Worm (Caenorhabditis elegans) whole organism, early embryonic: ENCODE results near the gene adm-4.

ENCODE experiments used
- B0310.2 ChIP-seq: sonication (generic microtip); optimal IDR thresholded peaks from 2 replicates; lab custom pipeline; 2016; ENCODE audit warnings: mild to moderate bottlenecking, missing genetic modification characterization, missing compliant biosample characterization
- F13C5.2 ChIP-seq: sonication (generic microtip); optimal IDR thresholded peaks from 2 replicates; lab custom pipeline; 2017; ENCODE audit warnings: mild to moderate bottlenecking, missing genetic modification characterization, inconsistent platforms, missing compliant biosample characterization
- aly-1 ChIP-seq: sonication (generic microtip); optimal IDR thresholded peaks from 2 replicates; lab custom pipeline; 2016; ENCODE audit warnings: missing genetic modification characterization, missing compliant biosample characterization
- ama-1 ChIP-seq: fragments of 150-350 bp; optimal IDR thresholded peaks from 2 replicates; lab custom pipeline; 2014
- ceh-13 ChIP-seq: fragments of 200-800 bp; sonication (Bioruptor generic); optimal IDR thresholded peaks from 2 replicates; lab custom pipeline; 2018; ENCODE audit warnings: mild to moderate bottlenecking, missing genetic modification characterization, missing compliant biosample characterization
- ceh-36 ChIP-seq: sonication (generic microtip); optimal IDR thresholded peaks from 2 replicates; lab custom pipeline; 2016; ENCODE audit warnings: missing genetic modification characterization, inconsistent platforms, missing compliant biosample characterization
- ets-7 ChIP-seq: sonication (generic microtip); optimal IDR thresholded peaks from 2 replicates; lab custom pipeline; 2016; ENCODE audit warnings: missing genotype, missing genetic modification characterization, missing compliant biosample characterization
- flt-1 ChIP-seq: fragments of 200-800 bp; sonication (Bioruptor generic); IDR thresholded peaks from 2 replicates; pipeline ENCODE4 v1.3.6; 2022; ENCODE audit warnings: missing genetic modification characterization, missing compliant biosample characterization
- hmbx-1 ChIP-seq: sonication (generic microtip); optimal IDR thresholded peaks from 2 replicates; lab custom pipeline; 2016; ENCODE audit warnings: mild to moderate bottlenecking, missing genetic modification characterization, missing compliant biosample characterization
- hmg-4 ChIP-seq: fragments of 200-800 bp; sonication (Bioruptor generic); optimal IDR thresholded peaks from 2 replicates; lab custom pipeline; 2018; ENCODE audit warnings: mild to moderate bottlenecking, missing genetic modification characterization, missing compliant biosample characterization
- hnd-1 ChIP-seq: sonication (generic microtip); optimal IDR thresholded peaks from 2 replicates; lab custom pipeline; 2016; ENCODE audit warnings: missing genetic modification characterization, missing compliant biosample characterization
- pes-1 ChIP-seq: fragments of 200-800 bp; sonication (Bioruptor generic); IDR thresholded peaks from 2 replicates; pipeline ENCODE4 v1.3.6; 2022; ENCODE audit warnings: missing genetic modification reagents, missing genetic modification characterization, missing compliant biosample characterization
- scrt-1 ChIP-seq: fragments of 200-800 bp; sonication (Bioruptor generic); IDR thresholded peaks from 2 replicates; pipeline ENCODE4 v1.3.6; 2022; ENCODE audit warnings: missing genetic modification characterization, missing compliant biosample characterization
- sea-1 ChIP-seq: fragments of 200-800 bp; sonication (Bioruptor generic); conservative IDR thresholded peaks from 2 replicates; pipeline ENCODE4 v1.3.6; 2022; ENCODE audit warnings: missing genetic modification characterization, missing compliant biosample characterization
- tbx-11 ChIP-seq: fragments of 200-800 bp; sonication (Bioruptor generic); IDR thresholded peaks from 2 replicates; pipeline ENCODE4 v1.3.6; 2022; ENCODE audit warnings: missing genetic modification characterization, missing compliant biosample characterization
- tbx-37 ChIP-seq: fragments of 200-800 bp; sonication (Bioruptor generic); conservative IDR thresholded peaks from 2 replicates; pipeline ENCODE4 v1.3.6; 2022; ENCODE audit warnings: missing genetic modification reagents, missing genetic modification characterization, missing compliant biosample characterization
- tra-4 ChIP-seq: sonication (generic microtip); optimal IDR thresholded peaks from 2 replicates; lab custom pipeline; 2017; ENCODE audit warnings: missing genetic modification characterization, missing compliant biosample characterization

The adm-4 gene

ce11 chrX:7826590-7827260 is 28.6 kb upstream of the adm-4 start:
- TF ChIP-seq B0310.2 (tag; lab: Kevin White, UChicago): no peak
- no peak for TF ChIP-seq hnd-1
- no peak for TF ChIP-seq tra-4 (tag; lab: Kevin White, UChicago)
- TF ChIP-seq ceh-36 (tag; lab: Kevin White, UChicago): no peak
- TF ChIP-seq flt-1 (GFP tag; lab: Robert Waterston, UW): no peak
- no peak for TF ChIP-seq F13C5.2

ce11 chrX:7825707-7826106 is 27.6 kb upstream of the adm-4 start:
- TF ChIP-seq ceh-13 (no peak), tbx-37 (GFP tag; lab: Robert Waterston, UW) (no peak), hmbx-1 (no peak), ama-1 (lab: Kevin White, UChicago) (peak; percentile 60), hmg-4 (peak; percentile 14), ets-7 (tag; lab: Kevin White, UChicago) (no peak), sea-1 (GFP tag; lab: Robert Waterston, UW) (no peak), pes-1 (GFP tag; lab: Robert Waterston, UW) (no peak), aly-1 (no peak), tbx-11 (GFP tag; lab: Robert Waterston, UW) (no peak), hnd-1 (no peak), scrt-1 (GFP tag; lab: Robert Waterston, UW) (no peak), flt-1 (GFP tag; lab: Robert Waterston, UW) (no peak), ceh-36 (tag; lab: Kevin White, UChicago) (no peak)

ce11 chrX:7823108-7823704 is 25.1 kb upstream of the adm-4 start, which contains the start of gene eef-1A.2:
eef-1A.2 (plus strand) TSS chrX:7823654.
- TF ChIP-seq ama-1 (lab: Kevin White, UChicago) (no peak), B0310.2 (tag; lab: Kevin White, UChicago) (no peak), pes-1 (GFP tag; lab: Robert Waterston, UW) (peak; percentile 46; the same call in 1 of the 2 replicates), tbx-11 (GFP tag; lab: Robert Waterston, UW) (no peak), hnd-1 (no peak), tra-4 (tag; lab: Kevin White, UChicago) (no peak), sea-1 (GFP tag; lab: Robert Waterston, UW) (0 out of 2 replicates have a peak, but pooled peaks have one; percentile 48), flt-1 (GFP tag; lab: Robert Waterston, UW) (no peak), F13C5.2 (peak; percentile 60), ceh-36 (tag; lab: Kevin White, UChicago) (peak; percentile 45), scrt-1 (GFP tag; lab: Robert Waterston, UW) (no peak), hmg-4 (peak; percentile 87), ets-7 (tag; lab: Kevin White, UChicago) (no peak), hmbx-1 (no peak), ceh-13 (no peak), tbx-37 (GFP tag; lab: Robert Waterston, UW) (no peak), aly-1 (peak; percentile 64)

ce11 chrX:7817555-7817954 is 19.5 kb upstream of the adm-4 start:
- no peak for TF ChIP-seq ets-7 (tag; lab: Kevin White, UChicago)

- TF ChIP-seq hmbx-1 (no peak), hnd-1 (no peak), scrt-1 (GFP tag; lab: Robert Waterston, UW) (no peak), pes-1 (GFP tag; lab: Robert Waterston, UW) (no peak), tbx-11 (GFP tag; lab: Robert Waterston, UW) (no peak), tbx-37 (GFP tag; lab: Robert Waterston, UW) (no peak), tra-4 (tag; lab: Kevin White, UChicago) (no peak), aly-1 (no peak), ama-1 (lab: Kevin White, UChicago) (no peak), sea-1 (GFP tag; lab: Robert Waterston, UW) (no peak)
These were observed 18.4 kb upstream of the adm-4 start, which contains the start of the genes sek-1 and R03G5.6 for ce11 chrX:7816434-7816974. sek-1 (plus strand) TSS chrX:7816734. R03G5.6 (minus strand) TSS chrX:7816924.

- TF ChIP-seq aly-1 (no peak), ceh-13 (no peak), ets-7 (tag; lab: Kevin White, UChicago) (no peak), hmg-4 (no peak), hnd-1 (no peak), sea-1 (GFP tag; lab: Robert Waterston, UW) (no peak), F13C5.2 (no peak), tbx-11 (GFP tag; lab: Robert Waterston, UW) (no peak)
These were observed 17.1 kb upstream of the adm-4 start for ce11 chrX:7815230-7815629.

ce11 chrX:7814747-7815146 is 16.6 kb upstream of the adm-4 start:
- TF ChIP-seq sea-1 (GFP tag; lab: Robert Waterston, UW): no peak
- TF ChIP-seq tbx-37 (GFP tag; lab: Robert Waterston, UW): no peak
- TF ChIP-seq ceh-13: no peak

ce11 chrX:7810991-7811390 is 12.9 kb upstream of the adm-4 start:
- TF ChIP-seq ets-7 (tag; lab: Kevin White, UChicago) (no peak), hmg-4 (no peak), sea-1 (GFP tag; lab: Robert Waterston, UW) (no peak), hmbx-1 (no peak), F13C5.2 (no peak), tbx-37 (GFP tag; lab: Robert Waterston, UW) (no peak), pes-1 (GFP tag; lab: Robert Waterston, UW) (no peak), ceh-13 (no peak), tbx-11 (GFP tag; lab: Robert Waterston, UW) (no peak), hnd-1 (no peak), ama-1 (lab: Kevin White, UChicago) (no peak), aly-1 (no peak), tra-4 (tag; lab: Kevin White, UChicago) (no peak), B0310.2 (tag; lab: Kevin White, UChicago) (no peak), ceh-36 (tag; lab: Kevin White, UChicago) (no peak), scrt-1 (GFP tag; lab: Robert Waterston, UW) (no peak), flt-1 (GFP tag; lab: Robert Waterston, UW) (no peak)
